Worm (Caenorhabditis elegans): ENCODE measurements around the gene mpk-1.

Gene mpk-1

DNA sequence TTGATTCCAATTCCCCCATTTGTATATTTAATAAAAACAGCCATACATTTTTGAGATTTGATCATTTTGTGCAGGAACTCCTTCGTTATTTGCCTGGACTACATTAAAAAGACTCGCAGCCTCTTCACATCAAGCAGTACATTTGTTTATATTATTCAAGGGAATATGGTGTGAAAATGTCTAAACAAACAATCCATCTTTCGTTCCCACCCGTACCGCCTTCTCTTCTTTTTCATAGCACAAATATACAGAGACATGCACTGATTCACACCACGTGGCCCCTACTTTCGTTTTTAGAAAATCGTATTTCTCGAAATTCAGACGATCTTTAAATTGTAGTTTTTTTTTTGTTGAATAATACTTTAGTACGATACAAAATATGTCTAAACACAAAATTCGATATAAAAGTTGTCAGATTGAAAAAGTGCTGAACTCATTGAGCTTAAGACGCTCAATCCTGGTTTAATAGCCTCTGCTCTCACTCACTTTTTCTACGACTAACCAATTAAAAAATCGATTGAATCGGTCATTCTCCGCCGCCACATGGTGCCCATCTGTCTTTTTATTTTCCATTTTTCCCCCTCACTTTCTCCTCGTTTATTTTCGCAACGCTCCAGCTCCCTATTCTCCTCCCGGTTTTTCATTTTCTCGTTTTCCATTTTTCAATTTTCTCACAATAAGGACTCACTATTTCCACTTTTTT is 32.5 kb downstream of the mpk-1 start (continued):
- peak; percentile 30; the same call in 1 of the 2 replicates for TF ChIP-seq dmd-6 (GFP tag; IDR thresholded peaks at IDR 0.05)
- TF ChIP-seq skn-1 (tag; optimal IDR thresholded peaks at IDR 0.05), result no peak
- TF ChIP-seq lin-13 (GFP tag; optimal IDR thresholded peaks at IDR 0.05), result peak; percentile 26
- peak; percentile 73; the same call in 1 of the 2 replicates for TF ChIP-seq saeg-2 (GFP tag; IDR thresholded peaks at IDR 0.05)
- no peak for TF ChIP-seq F26F4.8 (GFP tag; conservative IDR thresholded peaks at IDR 0.05)
- TF ChIP-seq gei-8 (GFP tag; optimal IDR thresholded peaks at IDR 0.05), result peak; percentile 15
- TF ChIP-seq dve-1 (tag; optimal IDR thresholded peaks at IDR 0.05; ENCODE audit: insufficient read depth), result peak; percentile 88
- TF ChIP-seq nhr-6 (tag; optimal IDR thresholded peaks at IDR 0.05), result peak; percentile 34
- TF ChIP-seq T26A8.4 (GFP tag; IDR thresholded peaks at IDR 0.05), result peak; percentile 97
- no peak for TF ChIP-seq lir-3 (tag; optimal IDR thresholded peaks at IDR 0.05)
- TF ChIP-seq lin-1 (GFP tag; IDR thresholded peaks at IDR 0.05), result peak; percentile 57
- no peak for TF ChIP-seq fkh-10 (GFP tag; optimal IDR thresholded peaks at IDR 0.05)
- no peak for TF ChIP-seq R02D3.7 (tag; optimal IDR thresholded peaks at IDR 0.05)

ce11 chrIII:4194349-4195110 is 33.4 kb downstream of the mpk-1 start:
- TF ChIP-seq dpl-1 (GFP tag; optimal IDR thresholded peaks at IDR 0.05) (no peak), nhr-10 (tag; optimal IDR thresholded peaks at IDR 0.05) (no peak), F49E8.2 (tag; optimal IDR thresholded peaks at IDR 0.05; ENCODE audit: borderline replicate concordance) (no peak), fkh-10 (GFP tag; optimal IDR thresholded peaks at IDR 0.05) (no peak), T26A8.4 (GFP tag; IDR thresholded peaks at IDR 0.05) (no peak), F37D6.2 (tag; optimal IDR thresholded peaks at IDR 0.05) (no peak), snpc-1.2 (GFP tag; IDR thresholded peaks at IDR 0.05) (no peak), egl-43 (GFP tag; IDR thresholded peaks at IDR 0.05) (peak; percentile 60), cey-2 (tag; optimal IDR thresholded peaks at IDR 0.05; ENCODE audit: borderline replicate concordance, insufficient read depth) (no peak), Y75B8A.6 (GFP tag; IDR thresholded peaks at IDR 0.05) (no peak), pha-4 (GFP tag; IDR thresholded peaks at IDR 0.05) (0 out of 2 replicates have a peak, but pooled peaks have one; percentile 14), pha-4 (tag; optimal IDR thresholded peaks at IDR 0.05) (no peak), nhr-6 (tag; optimal IDR thresholded peaks at IDR 0.05) (no peak), hlh-11 (tag; optimal IDR thresholded peaks at IDR 0.05) (no peak), nhr-41 (GFP tag; IDR thresholded peaks at IDR 0.05) (no peak), attf-4 (tag; optimal IDR thresholded peaks at IDR 0.05) (no peak), ZK546.5 (tag; optimal IDR thresholded peaks at IDR 0.05) (no peak), ces-1 (GFP tag; optimal IDR thresholded peaks at IDR 0.05) (no peak), daf-8 (GFP tag; IDR thresholded peaks at IDR 0.05) (no peak), skn-1 (tag; optimal IDR thresholded peaks at IDR 0.05) (no peak), unc-130 (GFP tag; optimal IDR thresholded peaks at IDR 0.05) (no peak), aha-1 (tag) (peak; percentile 97), nhr-111 (GFP tag; optimal IDR thresholded peaks at IDR 0.05) (no peak), set-16 (GFP tag; IDR thresholded peaks at IDR 0.05) (peak; percentile 25; the same call in 1 of the 2 replicates), jun-1 (tag; optimal IDR thresholded peaks at IDR 0.05) (no peak), fos-1 (tag; optimal IDR thresholded peaks at IDR 0.05) (no peak), mep-1 (tag; optimal IDR thresholded peaks at IDR 0.05) (no peak), ZK337.2 (GFP tag; IDR thresholded peaks at IDR 0.05) (0 out of 2 replicates have a peak, but pooled peaks have one; percentile 35), ztf-7 (tag; optimal IDR thresholded peaks at IDR 0.05) (no peak), lir-3 (tag; optimal IDR thresholded peaks at IDR 0.05) (no peak), nhr-77 (tag; optimal IDR thresholded peaks at IDR 0.05) (no peak), nhr-25 (tag; optimal IDR thresholded peaks at IDR 0.05; ENCODE audit: borderline replicate concordance, insufficient read depth) (no peak), daf-19 (GFP tag; conservative IDR thresholded peaks at IDR 0.05) (no peak), F26F4.8 (GFP tag; conservative IDR thresholded peaks at IDR 0.05) (no peak), tra-1 (GFP tag; IDR thresholded peaks at IDR 0.05) (no peak), ceh-44 (GFP tag; IDR thresholded peaks at IDR 0.05) (no peak), nhr-11 (tag; optimal IDR thresholded peaks at IDR 0.05) (no peak), zip-11 (GFP tag; IDR thresholded peaks at IDR 0.05) (no peak), daf-12 (tag; optimal IDR thresholded peaks at IDR 0.05) (no peak), dmd-8 (GFP tag; IDR thresholded peaks at IDR 0.05) (no peak)
